Fruit fly (Drosophila melanogaster): ENCODE measurements around the gene CG2116.

Gene CG2116

dm6 chrX:8145501-8146157 lies 16.0 kb downstream of the CG2116 start, which contains the start of the genes alpha-PheRS and CG2129 (continued):
- TF ChIP-seq CG10366 (GFP tag; IDR thresholded peaks at IDR 0.05) (0 out of 2 replicates have a peak, but pooled peaks have one; percentile 27), CG9437 (GFP tag; optimal IDR thresholded peaks at IDR 0.05) (no peak), Dbx (GFP tag; IDR thresholded peaks at IDR 0.05) (no peak), ro (GFP tag; IDR thresholded peaks at IDR 0.05) (no peak), CG4328 (GFP tag; optimal IDR thresholded peaks at IDR 0.05) (peak; percentile 3), CG5180 (GFP tag; optimal IDR thresholded peaks at IDR 0.05) (no peak), CG4707 (GFP tag; optimal IDR thresholded peaks at IDR 0.05) (no peak), crc (GFP tag; optimal IDR thresholded peaks at IDR 0.05) (no peak), CG11398 (GFP tag; optimal IDR thresholded peaks at IDR 0.05) (no peak), kah (GFP tag; optimal IDR thresholded peaks at IDR 0.05) (no peak), Asciz (GFP tag; optimal IDR thresholded peaks at IDR 0.05) (no peak), CG6791 (GFP tag; IDR thresholded peaks at IDR 0.05; ENCODE audit: partially characterized antibody) (no peak), CG18599 (GFP tag; optimal IDR thresholded peaks at IDR 0.05) (no peak), CG17568 (GFP tag; optimal IDR thresholded peaks at IDR 0.05) (no peak), Sox100B (GFP tag; optimal IDR thresholded peaks at IDR 0.05) (no peak), CG8290 (GFP tag; optimal IDR thresholded peaks at IDR 0.05) (no peak), CG8290 (tag; optimal IDR thresholded peaks at IDR 0.05) (no peak), Opbp (GFP tag; IDR thresholded peaks at IDR 0.05; ENCODE audit: partially characterized antibody) (no peak), CG12744 (GFP tag; optimal IDR thresholded peaks at IDR 0.05) (no peak), CG9727 (GFP tag; optimal IDR thresholded peaks at IDR 0.05) (no peak), CG8924 (tag; optimal IDR thresholded peaks at IDR 0.05) (peak; percentile 48), fd96Cb (tag; optimal IDR thresholded peaks at IDR 0.05) (no peak), Atf3 (GFP tag; optimal IDR thresholded peaks at IDR 0.05) (no peak), dmrt11E (tag; optimal IDR thresholded peaks at IDR 0.05) (peak; percentile 15), Elba2 (GFP tag; optimal IDR thresholded peaks at IDR 0.05) (peak; percentile 55), Doc3 (GFP tag; IDR thresholded peaks at IDR 0.05; ENCODE audit: partially characterized antibody) (no peak), CHES-1-like (GFP tag; optimal IDR thresholded peaks at IDR 0.05) (no peak), CG16813 (GFP tag; IDR thresholded peaks at IDR 0.05; ENCODE audit: partially characterized antibody) (0 out of 3 replicates have a peak, but pooled peaks have one; percentile 33), Oaz (GFP tag; IDR thresholded peaks at IDR 0.05) (no peak), Lhr (GFP tag; optimal IDR thresholded peaks at IDR 0.05) (no peak), corto (GFP tag; optimal IDR thresholded peaks at IDR 0.05) (no peak), insv (GFP tag; optimal IDR thresholded peaks at IDR 0.05) (peak in 1 of 2 experiments; percentile 87), croc (GFP tag; conservative IDR thresholded peaks at IDR 0.05) (no peak), phol (tag; optimal IDR thresholded peaks at IDR 0.05) (peak; percentile 53), fru (optimal IDR thresholded peaks at IDR 0.05) (no peak), bab2 (GFP tag; optimal IDR thresholded peaks at IDR 0.05) (no peak), Hr51 (GFP tag; optimal IDR thresholded peaks at IDR 0.05) (no peak), CG17361 (GFP tag; IDR thresholded peaks at IDR 0.05) (no peak; the same call in 2 of the 3 replicates), sob (GFP tag; IDR thresholded peaks at IDR 0.05) (0 out of 2 replicates have a peak, but pooled peaks have one; percentile 24), CG17802 (tag; optimal IDR thresholded peaks at IDR 0.05) (no peak), CG12769 (tag; optimal IDR thresholded peaks at IDR 0.05) (no peak), CG31365 (tag; optimal IDR thresholded peaks at IDR 0.05) (no peak), HHEX (GFP tag; optimal IDR thresholded peaks at IDR 0.05) (no peak), ssp (GFP tag; IDR thresholded peaks at IDR 0.05) (no peak), CG11560 (tag; IDR thresholded peaks at IDR 0.05) (no peak), CG2889 (GFP tag; IDR thresholded peaks at IDR 0.05) (no peak), BtbVII (GFP tag; optimal IDR thresholded peaks at IDR 0.05) (no peak), gsb-n (tag; optimal IDR thresholded peaks at IDR 0.05) (no peak), CG9876 (GFP tag; optimal IDR thresholded peaks at IDR 0.05) (no peak), Gug (GFP tag; IDR thresholded peaks at IDR 0.05) (no peak)
